Worm (Caenorhabditis elegans) whole organism, L4 larva: ENCODE results near the gene C16B8.2.
A peak's percentile ranks its signal among the peaks of the same experiment; 100 is the strongest.

Experiments used
- D1046.2 ChIP-seq: fragments of 200-800 bp; sonication (Bioruptor generic); IDR thresholded peaks from 2 replicates; pipeline ENCODE4 v1.3.6; 2022; ENCODE audit warnings: missing genetic modification characterization, missing compliant biosample characterization
- R02D3.7 ChIP-seq: fragments of 150-350 bp; sonication (generic microtip); optimal IDR thresholded peaks from 3 replicates; lab custom pipeline; 2014; ENCODE audit warnings: missing biosample characterization, missing genetic modification characterization
- T26A8.4 ChIP-seq: fragments of 200-800 bp; sonication (Bioruptor generic); IDR thresholded peaks from 2 replicates; pipeline ENCODE4 v1.3.6; 2022; ENCODE audit warnings: missing genetic modification characterization, missing compliant biosample characterization
- Y48G9A.11 ChIP-seq: fragments of 200-800 bp; sonication (Bioruptor generic); IDR thresholded peaks from 2 replicates; pipeline ENCODE4 v1.3.6; 2022; ENCODE audit warnings: missing genetic modification reagents, missing genetic modification characterization, missing compliant biosample characterization
- Y75B8A.6 ChIP-seq: fragments of 200-800 bp; sonication (Bioruptor generic); IDR thresholded peaks from 2 replicates; pipeline ENCODE4 v1.3.6; 2022; ENCODE audit warnings: missing genetic modification reagents, missing genetic modification characterization, missing compliant biosample characterization
- aha-1 ChIP-seq: fragments of 150-350 bp; peaks from one replicate; lab custom pipeline; 2014; ENCODE audit warnings: missing biosample characterization, missing genetic modification characterization
- ceh-62 ChIP-seq: sonication (generic microtip); optimal IDR thresholded peaks from 2 replicates; lab custom pipeline; 2017; ENCODE audit warnings: missing biosample characterization, missing genetic modification characterization
- ces-1 ChIP-seq: fragments of 150-350 bp; sonication (generic microtip); optimal IDR thresholded peaks from 4 replicates; lab custom pipeline; 2014; ENCODE audit warnings: missing biosample characterization, missing genetic modification reagents, missing genetic modification characterization
- cey-2 ChIP-seq: sonication (generic microtip); optimal IDR thresholded peaks from 3 replicates; lab custom pipeline; 2017; ENCODE audit warnings: missing genetic modification characterization, mild to moderate bottlenecking, missing compliant biosample characterization, antibody characterized with exemption, borderline replicate concordance; ENCODE audit not compliant: insufficient read depth
- ctbp-1 ChIP-seq: fragments of 200-800 bp; sonication (Bioruptor generic); IDR thresholded peaks from 2 replicates; pipeline ENCODE4 v1.3.6; 2022; ENCODE audit warnings: missing genetic modification reagents, missing genetic modification characterization, missing compliant biosample characterization
- daf-12 ChIP-seq: fragments of 150-350 bp; optimal IDR thresholded peaks from 2 replicates; lab custom pipeline; 2014; ENCODE audit warnings: missing biosample characterization, missing genetic modification reagents, missing genetic modification characterization
- daf-16 ChIP-seq, 3 experiments: sonication (generic microtip); optimal IDR thresholded peaks; 2 replicates each; lab custom pipeline; 2016 to 2017; ENCODE audit warnings: missing genetic modification characterization in 3 of 3, missing genetic modification reagents in 3 of 3, mild to moderate bottlenecking in 2 of 3, missing compliant biosample characterization in 2 of 3, missing biosample characterization in 1 of 3, moderate library complexity in 1 of 3
- dmd-6 ChIP-seq: fragments of 200-800 bp; sonication (Bioruptor generic); IDR thresholded peaks from 2 replicates; pipeline ENCODE4 v1.3.6; 2022; ENCODE audit warnings: missing genetic modification reagents, missing genetic modification characterization, missing compliant biosample characterization
- dmd-8 ChIP-seq: fragments of 200-800 bp; sonication (Bioruptor generic); IDR thresholded peaks from 2 replicates; pipeline ENCODE4 v1.3.6; 2022; ENCODE audit warnings: missing genetic modification characterization, missing compliant biosample characterization
- dve-1 ChIP-seq: sonication (generic microtip); optimal IDR thresholded peaks from 2 replicates; lab custom pipeline; 2017; ENCODE audit warnings: antibody characterized with exemption, mild to moderate bottlenecking, missing genetic modification characterization, missing compliant biosample characterization; ENCODE audit not compliant: insufficient read depth
- egl-43 ChIP-seq: fragments of 200-800 bp; sonication (Bioruptor generic); IDR thresholded peaks from 2 replicates; pipeline ENCODE4 v1.3.6; 2022; ENCODE audit warnings: missing genetic modification reagents, missing genetic modification characterization, missing compliant biosample characterization
- fkh-10 ChIP-seq: fragments of 150-350 bp; optimal IDR thresholded peaks from 2 replicates; lab custom pipeline; 2014; ENCODE audit warnings: missing biosample characterization, missing genetic modification reagents, missing genetic modification characterization
- hif-1 ChIP-seq, 2 experiments: sonication (generic microtip); optimal IDR thresholded peaks; 2 replicates each; lab custom pipeline; 2016 to 2017; ENCODE audit warnings: missing compliant biosample characterization in 2 of 2, missing genetic modification characterization in 2 of 2, missing genetic modification reagents in 2 of 2, missing genotype in 2 of 2, mild to moderate bottlenecking in 1 of 2
- hlh-11 ChIP-seq: fragments of 200-800 bp; sonication (Bioruptor generic); optimal IDR thresholded peaks from 2 replicates; lab custom pipeline; 2018; ENCODE audit warnings: mild to moderate bottlenecking, missing genetic modification characterization, missing compliant biosample characterization
- hlh-30 ChIP-seq: sonication (generic microtip); optimal IDR thresholded peaks from 2 replicates; lab custom pipeline; 2017; ENCODE audit warnings: antibody characterized with exemption, mild to moderate bottlenecking, missing genetic modification characterization, missing compliant biosample characterization; ENCODE audit not compliant: insufficient read depth
- jun-1 ChIP-seq: fragments of 150-350 bp; optimal IDR thresholded peaks from 2 replicates; lab custom pipeline; 2014; ENCODE audit warnings: missing biosample characterization, missing genetic modification reagents, missing genetic modification characterization
- lim-7 ChIP-seq: fragments of 200-800 bp; sonication (Bioruptor generic); IDR thresholded peaks from 2 replicates; pipeline ENCODE4 v1.3.6; 2022; ENCODE audit warnings: missing genetic modification characterization, missing compliant biosample characterization
- lin-15B ChIP-seq: fragments of 150-350 bp; sonication (generic microtip); optimal IDR thresholded peaks from 3 replicates; lab custom pipeline; 2014; ENCODE audit warnings: missing biosample characterization, missing genetic modification characterization
- mdl-1 ChIP-seq, 2 experiments: fragments of 150-350 bp in 1 of 2; sonication (generic microtip) in 1 of 2; optimal IDR thresholded peaks; 2 replicates each; lab custom pipeline; 2014 to 2017; ENCODE audit warnings: missing biosample characterization in 2 of 2, missing genetic modification characterization in 2 of 2
- mdt-29 ChIP-seq: fragments of 200-800 bp; sonication (Bioruptor generic); IDR thresholded peaks from 2 replicates; pipeline ENCODE4 v1.3.6; 2022; ENCODE audit warnings: missing genetic modification reagents, missing genetic modification characterization, missing compliant biosample characterization
- mxl-2 ChIP-seq: fragments of 200-800 bp; sonication (Bioruptor generic); conservative IDR thresholded peaks from 2 replicates; pipeline ENCODE4 v1.3.6; 2022; ENCODE audit warnings: missing genetic modification reagents, missing genetic modification characterization, missing compliant biosample characterization
- nhr-237 ChIP-seq: sonication (generic microtip); optimal IDR thresholded peaks from 2 replicates; lab custom pipeline; 2017; ENCODE audit warnings: missing biosample characterization, missing genetic modification characterization
- nhr-25 ChIP-seq: sonication (generic microtip); optimal IDR thresholded peaks from 2 replicates; lab custom pipeline; 2017; ENCODE audit warnings: missing genetic modification characterization, mild to moderate bottlenecking, missing compliant biosample characterization, antibody characterized with exemption, moderate library complexity, borderline replicate concordance; ENCODE audit not compliant: insufficient read depth
- pqm-1 ChIP-seq: sonication (generic microtip); optimal IDR thresholded peaks from 2 replicates; lab custom pipeline; 2017; ENCODE audit warnings: missing biosample characterization, missing genetic modification characterization
- snpc-1.2 ChIP-seq: fragments of 200-800 bp; sonication (Bioruptor generic); IDR thresholded peaks from 2 replicates; pipeline ENCODE4 v1.3.6; 2022; ENCODE audit warnings: missing genetic modification reagents, missing genetic modification characterization, missing compliant biosample characterization
- spr-3 ChIP-seq: fragments of 200-800 bp; sonication (Bioruptor generic); optimal IDR thresholded peaks from 2 replicates; lab custom pipeline; 2018; ENCODE audit warnings: mild to moderate bottlenecking, missing genetic modification characterization, missing compliant biosample characterization
- unc-39 ChIP-seq: sonication (generic microtip); optimal IDR thresholded peaks from 2 replicates; lab custom pipeline; 2017; ENCODE audit warnings: missing biosample characterization, missing genetic modification characterization
- unc-62 ChIP-seq, 3 experiments: fragments of 150-350 bp in 1 of 3; sonication (generic microtip); optimal IDR thresholded peaks in 2 of 3; peaks in 1 of 3; 1 replicate in 1 of 3; 2 replicates in 2 of 3; lab custom pipeline; 2014 to 2017; ENCODE audit warnings: missing biosample characterization in 3 of 3, missing genetic modification characterization in 3 of 3, missing genetic modification reagents in 3 of 3, missing genotype in 1 of 3

The C16B8.2 gene

DNA sequence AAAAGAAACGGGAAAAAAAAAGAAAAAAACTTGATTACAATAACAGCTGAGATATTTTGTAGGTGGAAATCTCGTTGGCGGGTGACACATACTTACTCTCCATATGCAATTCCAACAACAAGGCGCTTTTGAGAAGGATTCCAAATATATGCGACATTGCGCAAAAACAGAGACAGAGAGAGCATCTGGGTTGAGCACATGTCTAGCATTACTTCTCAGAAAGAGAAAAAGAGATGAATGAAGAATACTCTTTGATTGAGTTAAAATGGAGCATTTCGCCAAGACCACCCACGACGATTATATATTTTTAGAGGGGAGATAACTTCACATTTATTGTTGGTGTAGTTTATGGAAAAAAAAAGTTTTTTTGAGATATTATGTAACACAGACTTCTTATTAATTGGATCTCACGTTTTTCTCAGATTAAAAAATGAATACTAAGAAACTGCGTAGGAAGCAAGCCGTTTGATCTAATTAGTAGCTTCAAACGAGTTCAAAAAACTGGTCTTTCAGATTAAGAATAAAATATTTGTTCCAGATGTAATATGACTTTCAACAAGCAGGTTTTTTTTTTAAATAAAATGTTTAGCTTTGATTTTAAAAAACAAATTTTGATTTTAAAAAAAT is 21.2 kb downstream of the C16B8.2 start:
- TF ChIP-seq lin-15B (tag; lab: Kevin White, UChicago) (no peak), aha-1 (peak; percentile 24), hlh-30 (tag; lab: Kevin White, UChicago) (peak; percentile 25), fkh-10 (peak; percentile 11)
- TF ChIP-seq, all 104 proteins: peak for 3

DNA sequence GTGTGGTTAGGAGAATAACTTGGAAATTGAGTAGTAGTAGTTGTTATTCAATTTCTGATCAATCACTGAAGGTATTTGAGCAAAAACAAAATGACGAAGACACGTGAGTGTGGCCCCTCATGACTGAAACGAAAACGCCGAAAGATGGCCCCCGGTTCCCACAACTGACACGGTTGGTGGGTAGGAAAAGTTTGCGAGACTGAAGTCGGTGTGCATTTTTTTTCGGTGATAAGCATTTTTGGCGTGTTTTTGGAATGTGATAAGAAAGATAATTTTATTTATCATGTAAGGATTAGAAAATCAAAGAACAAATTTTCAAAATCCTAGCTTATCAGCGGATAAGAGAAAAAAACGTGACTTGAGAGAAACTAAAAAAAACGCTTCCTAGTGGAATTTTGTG is 22.2 kb downstream of the C16B8.2 start:
- TF ChIP-seq dve-1 (tag; lab: Kevin White, UChicago): peak; percentile 54
- TF ChIP-seq unc-62 (GFP tag; optimal IDR thresholded peaks at IDR 0.05 in 1 of 2; lab: Kevin White, UChicago): peak in 1 of 2 experiments; percentile 22
- no peak for TF ChIP-seq unc-62 (tag; optimal IDR thresholded peaks at IDR 0.05; lab: Kevin White, UChicago)
- TF ChIP-seq pqm-1 (tag; lab: Kevin White, UChicago): peak; percentile 25
- TF ChIP-seq hlh-30 (tag; lab: Kevin White, UChicago): peak; percentile 72
- peak; percentile 70 for TF ChIP-seq hlh-11 (tag; lab: Kevin White, UChicago)
- no peak for TF ChIP-seq mxl-2 (GFP tag; lab: Robert Waterston, UW)
- TF ChIP-seq hif-1 (tag; optimal IDR thresholded peaks at IDR 0.05; lab: Kevin White, UChicago): peak in 1 of 2 experiments; percentile 16
- no peak for TF ChIP-seq lim-7 (GFP tag; lab: Robert Waterston, UW)
- TF ChIP-seq ctbp-1 (GFP tag; lab: Robert Waterston, UW): no peak
- TF ChIP-seq daf-16 (GFP tag; optimal IDR thresholded peaks at IDR 0.05; lab: Kevin White, UChicago): no peak
- TF ChIP-seq daf-16 (tag; optimal IDR thresholded peaks at IDR 0.05; lab: Kevin White, UChicago): peak; percentile 69
- TF ChIP-seq dmd-6 (GFP tag; lab: Robert Waterston, UW): peak; percentile 72
- TF ChIP-seq aha-1: peak; percentile 64

DNA sequence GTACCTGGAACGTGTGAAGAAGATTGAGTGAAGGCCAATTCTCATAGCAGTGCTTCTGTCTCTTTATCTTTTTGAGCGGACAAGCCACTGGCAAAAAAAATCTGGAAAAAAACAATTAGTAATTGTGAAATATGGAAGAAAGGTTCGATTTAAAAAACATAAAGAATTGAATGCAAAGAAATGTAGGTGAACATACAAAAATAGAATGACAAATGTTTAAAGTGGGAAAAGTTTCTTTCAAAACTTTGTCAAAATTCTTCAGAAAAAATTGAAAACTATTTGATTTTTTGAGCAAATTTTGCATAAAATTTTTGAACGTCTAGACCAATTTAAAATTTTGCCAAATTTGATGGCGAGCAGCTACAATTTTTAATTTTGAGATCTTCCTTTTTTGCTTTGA is 23.0 kb downstream of the C16B8.2 start, which contains the start of gene ptp-4A2:
TSS of gene ptp-4A2 (minus strand) at position 101 of the 400 bp plus-strand sequence.
- TF ChIP-seq jun-1: no peak
- TF ChIP-seq pqm-1 (tag; lab: Kevin White, UChicago): no peak
- no peak for TF ChIP-seq egl-43 (GFP tag; lab: Robert Waterston, UW)
- no peak for TF ChIP-seq cey-2
- TF ChIP-seq mdl-1 (tag; optimal IDR thresholded peaks at IDR 0.05; lab: Kevin White, UChicago): no peak
- no peak for TF ChIP-seq R02D3.7 (tag; lab: Kevin White, UChicago)
- TF ChIP-seq Y48G9A.11 (GFP tag; lab: Robert Waterston, UW): no peak
- no peak for TF ChIP-seq unc-39 (tag; lab: Kevin White, UChicago)
- no peak for TF ChIP-seq daf-12 (tag; lab: Kevin White, UChicago)
- no peak for TF ChIP-seq dmd-8 (GFP tag; lab: Robert Waterston, UW)
- no peak for TF ChIP-seq ceh-62 (tag; lab: Kevin White, UChicago)
- TF ChIP-seq dve-1 (tag; lab: Kevin White, UChicago): no peak
- TF ChIP-seq spr-3: no peak
- TF ChIP-seq mdt-29 (GFP tag; lab: Robert Waterston, UW): no peak
- TF ChIP-seq ces-1 (GFP tag; lab: Kevin White, UChicago): no peak
- no peak for TF ChIP-seq T26A8.4 (GFP tag; lab: Robert Waterston, UW)
- no peak for TF ChIP-seq nhr-25
- TF ChIP-seq nhr-237 (tag; lab: Kevin White, UChicago): no peak
- TF ChIP-seq snpc-1.2: no peak

DNA sequence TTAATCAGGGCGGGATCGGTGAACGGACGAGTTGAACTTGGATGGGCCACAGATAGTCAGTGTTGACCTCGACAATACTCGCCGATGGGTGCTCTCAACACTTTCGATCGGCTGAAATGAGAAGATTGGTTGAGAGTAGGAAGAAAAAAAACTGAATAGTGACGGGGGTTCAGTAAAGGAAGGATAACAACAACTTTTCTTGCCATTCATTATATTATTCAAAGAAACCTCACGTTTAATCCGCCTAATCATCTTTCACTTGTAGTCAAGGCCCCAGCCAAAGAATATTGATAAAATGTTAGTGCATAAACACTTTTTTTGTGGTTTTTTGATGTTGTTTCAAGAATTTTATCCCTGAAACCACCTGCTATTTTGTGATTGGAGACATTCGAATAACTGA is 24.0 kb downstream of the C16B8.2 start, which contains the start of gene T19D2.13:
TSS of gene T19D2.13 (minus strand) at position 101 of the 400 bp plus-strand sequence.
- TF ChIP-seq Y75B8A.6: no peak
- 0 out of 2 replicates have a peak, but pooled peaks have one; percentile 26 for TF ChIP-seq D1046.2 (GFP tag; lab: Robert Waterston, UW)
- peak in 1 of 2 experiments; percentile 82 for TF ChIP-seq unc-62 (GFP tag; optimal IDR thresholded peaks at IDR 0.05 in 1 of 2; lab: Kevin White, UChicago)
- no peak for TF ChIP-seq unc-62 (tag; optimal IDR thresholded peaks at IDR 0.05; lab: Kevin White, UChicago)
- TF ChIP-seq, all 104 proteins: peak for 2
